Fruit fly (Drosophila melanogaster) whole organism, embryonic: Measurements from ENCODE around the gene CG2182.

Source experiments
- Bteb2 ChIP-seq: fragments of 200-800 bp; sonication (Bioruptor generic); optimal IDR thresholded peaks from 2 replicates; lab custom pipeline; 2016; ENCODE audit warnings: missing biosample characterization, missing genetic modification characterization
- CG10321 ChIP-seq: fragments of 200-800 bp; sonication (Bioruptor generic); IDR thresholded peaks from 2 replicates; pipeline ENCODE4 v1.3.6; 2022; ENCODE audit warnings: missing biosample characterization, missing genetic modification characterization
- CG11093 ChIP-seq: fragments of 200-800 bp; sonication (Bioruptor generic); IDR thresholded peaks from 3 replicates; pipeline ENCODE4 v1.3.6; 2022; ENCODE audit warnings: missing biosample characterization, missing genetic modification characterization
- CG12104 ChIP-seq: fragments of 200-800 bp; sonication (Bioruptor generic); optimal IDR thresholded peaks from 3 replicates; lab custom pipeline; 2016; ENCODE audit warnings: missing biosample characterization, missing genetic modification characterization
- CG12155 ChIP-seq: fragments of 200-800 bp; sonication (Bioruptor generic); optimal IDR thresholded peaks from 3 replicates; lab custom pipeline; 2016; ENCODE audit warnings: missing biosample characterization, missing genetic modification characterization
- CG13424 ChIP-seq: fragments of 200-800 bp; sonication (Bioruptor generic); optimal IDR thresholded peaks from 2 replicates; lab custom pipeline; 2019; ENCODE audit warnings: missing biosample characterization, mild to moderate bottlenecking, missing genetic modification characterization, moderate library complexity
- CG14965 ChIP-seq: fragments of 200-800 bp; sonication (Bioruptor generic); optimal IDR thresholded peaks from 2 replicates; lab custom pipeline; 2016; ENCODE audit warnings: missing biosample characterization, missing genetic modification characterization, borderline replicate concordance
- CG1529 ChIP-seq: fragments of 200-800 bp; sonication (Bioruptor generic); optimal IDR thresholded peaks from 3 replicates; lab custom pipeline; 2018; ENCODE audit warnings: missing biosample characterization, missing genetic modification characterization
- CG15696 ChIP-seq: fragments of 200-800 bp; sonication (Bioruptor generic); optimal IDR thresholded peaks from 2 replicates; lab custom pipeline; 2019; ENCODE audit warnings: missing biosample characterization, mild to moderate bottlenecking, missing genetic modification characterization, moderate library complexity
- CG1832 ChIP-seq: fragments of 200-800 bp; sonication (Bioruptor generic); optimal IDR thresholded peaks from 2 replicates; lab custom pipeline; 2017; ENCODE audit warnings: missing biosample characterization, mild to moderate bottlenecking, missing genetic modification characterization, inconsistent platforms
- CG2129 ChIP-seq: fragments of 200-800 bp; sonication (Bioruptor generic); IDR thresholded peaks from 2 replicates; pipeline ENCODE4 v1.3.6; 2022; ENCODE audit warnings: missing biosample characterization, missing genetic modification characterization; ENCODE audit not compliant: partially characterized antibody
- CG2889 ChIP-seq: fragments of 200-800 bp; sonication (Bioruptor generic); IDR thresholded peaks from 3 replicates; pipeline ENCODE4 v1.3.6; 2022; ENCODE audit warnings: missing biosample characterization, missing genetic modification characterization
- CG32767 ChIP-seq: fragments of 200-800 bp; sonication (Bioruptor generic); IDR thresholded peaks from 2 replicates; pipeline ENCODE4 v1.3.6; 2022; ENCODE audit warnings: missing biosample characterization, missing genetic modification characterization
- CG34422 ChIP-seq: fragments of 200-800 bp; sonication (Bioruptor generic); IDR thresholded peaks from 3 replicates; pipeline ENCODE4 v1.3.6; 2022; ENCODE audit warnings: missing biosample characterization, missing genetic modification characterization
- CG5180 ChIP-seq: fragments of 200-800 bp; sonication (Bioruptor generic); optimal IDR thresholded peaks from 3 replicates; lab custom pipeline; 2017; ENCODE audit warnings: missing biosample characterization, missing genetic modification characterization, mild to moderate bottlenecking, moderate library complexity, missing genetic modification reagents
- CG8478 ChIP-seq: fragments of >200 bp; optimal IDR thresholded peaks from 2 replicates; lab custom pipeline; 2018
- CG9609 ChIP-seq: fragments of 200-800 bp; sonication (Bioruptor generic); optimal IDR thresholded peaks from 3 replicates; lab custom pipeline; 2016; ENCODE audit warnings: missing biosample characterization, missing genetic modification characterization
- CG9932 ChIP-seq: fragments of 200-800 bp; sonication (Bioruptor generic); IDR thresholded peaks from 2 replicates; pipeline ENCODE4 v1.3.6; 2022; ENCODE audit warnings: missing biosample characterization, missing genetic modification characterization
- Drgx ChIP-seq: fragments of 200-800 bp; sonication (Bioruptor generic); IDR thresholded peaks from 2 replicates; pipeline ENCODE4 v1.3.6; 2022; ENCODE audit warnings: missing biosample characterization, missing genetic modification characterization
- E2f2 ChIP-seq: fragments of 200-800 bp; sonication (Bioruptor generic); IDR thresholded peaks from 2 replicates; pipeline ENCODE4 v1.3.6; 2022; ENCODE audit warnings: missing biosample characterization, missing genetic modification characterization
- HLH54F ChIP-seq: fragments of 200-800 bp; sonication (Bioruptor generic); optimal IDR thresholded peaks from 3 replicates; lab custom pipeline; 2016; ENCODE audit warnings: missing biosample characterization, missing genetic modification characterization
- HLHmδ ChIP-seq: fragments of 200-800 bp; sonication (Bioruptor generic); optimal IDR thresholded peaks from 2 replicates; lab custom pipeline; 2018; ENCODE audit warnings: missing biosample characterization, mild to moderate bottlenecking, missing genetic modification characterization, moderate library complexity
- HmgZ ChIP-seq: fragments of 200-800 bp; sonication (Bioruptor generic); optimal IDR thresholded peaks from 2 replicates; lab custom pipeline; 2018; ENCODE audit warnings: missing biosample characterization, mild to moderate bottlenecking, missing genetic modification characterization
- Hr78 ChIP-seq, 2 experiments: fragments of 200-800 bp in 1 of 2; fragments of >200 bp in 1 of 2; sonication (Bioruptor generic) in 1 of 2; optimal IDR thresholded peaks; 2 replicates each; lab custom pipeline; 2017 to 2019; ENCODE audit warnings: missing biosample characterization in 2 of 2, missing genetic modification characterization in 2 of 2, mild to moderate bottlenecking in 1 of 2, moderate library complexity in 1 of 2
- Kr ChIP-seq: fragments of 200-800 bp; sonication (Bioruptor generic); optimal IDR thresholded peaks from 2 replicates; lab custom pipeline; 2017; ENCODE audit warnings: missing biosample characterization, mild to moderate bottlenecking, missing genetic modification characterization
- NK7.1 ChIP-seq: fragments of 200-800 bp; sonication (Bioruptor generic); optimal IDR thresholded peaks from 3 replicates; lab custom pipeline; 2016; ENCODE audit warnings: missing biosample characterization, missing genetic modification characterization
- Oli ChIP-seq: fragments of 200-800 bp; sonication (Bioruptor generic); optimal IDR thresholded peaks from 2 replicates; lab custom pipeline; 2018; ENCODE audit warnings: missing biosample characterization, mild to moderate bottlenecking, missing genetic modification characterization, moderate library complexity
- Pdp1 ChIP-seq, 2 experiments: fragments of 200-800 bp; sonication (Bioruptor generic); optimal IDR thresholded peaks; 3 replicates each; lab custom pipeline; 2016; ENCODE audit warnings: missing biosample characterization in 2 of 2, missing genetic modification characterization in 2 of 2, mild to moderate bottlenecking in 1 of 2, moderate library complexity in 1 of 2
- Sry-β ChIP-seq: fragments of 200-800 bp; sonication (Bioruptor generic); optimal IDR thresholded peaks from 2 replicates; lab custom pipeline; 2018; ENCODE audit warnings: missing biosample characterization, mild to moderate bottlenecking, missing genetic modification characterization, moderate library complexity
- TFAM ChIP-seq: fragments of 200-800 bp; sonication (Bioruptor generic); optimal IDR thresholded peaks from 2 replicates; lab custom pipeline; 2017; ENCODE audit warnings: missing biosample characterization, missing genetic modification characterization, inconsistent platforms
- Usf ChIP-seq: fragments of 200-800 bp; sonication (Bioruptor generic); optimal IDR thresholded peaks from 2 replicates; lab custom pipeline; 2017; ENCODE audit warnings: missing genotype, missing biosample characterization, missing genetic modification characterization
- YL-1 ChIP-seq: fragments of 200-800 bp; sonication (Bioruptor generic); optimal IDR thresholded peaks from 3 replicates; lab custom pipeline; 2017; ENCODE audit warnings: missing biosample characterization, mild to moderate bottlenecking, missing genetic modification characterization
- al ChIP-seq: fragments of 200-800 bp; sonication (Bioruptor generic); IDR thresholded peaks from 2 replicates; pipeline ENCODE4 v1.3.6; 2022; ENCODE audit warnings: missing biosample characterization, missing genetic modification characterization
- br ChIP-seq: fragments of >200 bp; optimal IDR thresholded peaks from 2 replicates; lab custom pipeline; 2017
- cas ChIP-seq: fragments of 200-800 bp; sonication (Bioruptor generic); IDR thresholded peaks from 2 replicates; pipeline ENCODE4 v1.3.6; 2022; ENCODE audit warnings: missing biosample characterization, missing genetic modification characterization
- cg ChIP-seq: fragments of 200-800 bp; sonication (Bioruptor generic); optimal IDR thresholded peaks from 3 replicates; lab custom pipeline; 2019; ENCODE audit warnings: missing biosample characterization, mild to moderate bottlenecking, missing genetic modification characterization, moderate library complexity
- crol ChIP-seq: fragments of 200-800 bp; sonication (Bioruptor generic); IDR thresholded peaks from 2 replicates; pipeline ENCODE4 v1.3.6; 2022; ENCODE audit warnings: missing biosample characterization, missing genetic modification characterization
- dan ChIP-seq: fragments of 200-800 bp; sonication (Bioruptor generic); IDR thresholded peaks from 2 replicates; pipeline ENCODE4 v1.3.6; 2022; ENCODE audit warnings: missing biosample characterization, missing genetic modification characterization
- dm ChIP-seq: fragments of 200-800 bp; sonication (Bioruptor generic); optimal IDR thresholded peaks from 3 replicates; lab custom pipeline; 2016; ENCODE audit warnings: missing biosample characterization, missing genetic modification characterization
- gsb-n ChIP-seq: fragments of 200-800 bp; sonication (Bioruptor generic); optimal IDR thresholded peaks from 3 replicates; lab custom pipeline; 2018; ENCODE audit warnings: missing biosample characterization, mild to moderate bottlenecking, missing genetic modification characterization
- kay ChIP-seq: fragments of 200-800 bp; sonication (Bioruptor generic); optimal IDR thresholded peaks from 2 replicates; lab custom pipeline; 2016; ENCODE audit warnings: missing biosample characterization, missing genetic modification characterization
- kni ChIP-seq: fragments of 200-800 bp; sonication (Bioruptor generic); optimal IDR thresholded peaks from 3 replicates; lab custom pipeline; 2017; ENCODE audit warnings: mild to moderate bottlenecking, missing biosample characterization, missing genetic modification reagents, missing genetic modification characterization
- nerfin-2 ChIP-seq: fragments of 200-800 bp; sonication (Bioruptor generic); IDR thresholded peaks from 2 replicates; pipeline ENCODE4 v1.3.6; 2022; ENCODE audit warnings: missing biosample characterization, missing genetic modification characterization; ENCODE audit not compliant: partially characterized antibody
- pnt ChIP-seq: fragments of 200-800 bp; sonication (Bioruptor generic); optimal IDR thresholded peaks from 3 replicates; lab custom pipeline; 2016; ENCODE audit warnings: missing biosample characterization, missing genetic modification characterization
- sima ChIP-seq: fragments of 200-800 bp; sonication (Bioruptor generic); optimal IDR thresholded peaks from 2 replicates; lab custom pipeline; 2016; ENCODE audit warnings: missing biosample characterization, missing genetic modification characterization
- trem ChIP-seq: fragments of 200-800 bp; optimal IDR thresholded peaks from 3 replicates; lab custom pipeline; 2019; ENCODE audit warnings: missing biosample characterization, mild to moderate bottlenecking, missing genetic modification characterization, moderate library complexity
- vvl ChIP-seq: fragments of 200-800 bp; sonication (Bioruptor generic); IDR thresholded peaks from 2 replicates; pipeline ENCODE4 v1.3.6; 2022; ENCODE audit warnings: missing biosample characterization, missing genetic modification characterization
- zen ChIP-seq: fragments of 200-800 bp; sonication (Bioruptor generic); optimal IDR thresholded peaks from 3 replicates; lab custom pipeline; 2018; ENCODE audit warnings: missing biosample characterization, mild to moderate bottlenecking, missing genetic modification characterization, moderate library complexity
- zen2 ChIP-seq: fragments of 200-800 bp; sonication (Bioruptor generic); IDR thresholded peaks from 3 replicates; pipeline ENCODE4 v1.3.6; 2022; ENCODE audit warnings: missing biosample characterization, missing genetic modification characterization; ENCODE audit not compliant: partially characterized antibody

The CG2182 gene

dm6 chr3R:5647705-5648568, 11.8 kb downstream of the CG2182 start (continued):
- peak; percentile 39; the same call in 1 of the 2 replicates for TF ChIP-seq Drgx
- no peak for TF ChIP-seq YL-1 (GFP tag; lab: Kevin White, UChicago)
- no peak for TF ChIP-seq Hr78 (GFP tag; optimal IDR thresholded peaks at IDR 0.05; lab: Kevin White, UChicago)
- TF ChIP-seq Bteb2 (GFP tag; lab: Kevin White, UChicago): no peak
- peak; percentile 49 for TF ChIP-seq CG1832
- no peak for TF ChIP-seq Sry-β (GFP tag; lab: Kevin White, UChicago)
- no peak for TF ChIP-seq trem (tag; lab: Kevin White, UChicago)
- no peak for TF ChIP-seq dan (GFP tag; lab: Robert Waterston, UW)
- no peak for TF ChIP-seq CG13424
- 0 out of 2 replicates have a peak, but pooled peaks have one; percentile 6 for TF ChIP-seq CG9932
- TF ChIP-seq CG2129 (GFP tag; lab: Robert Waterston, UW): no peak
- no peak for TF ChIP-seq HLH54F (GFP tag; lab: Kevin White, UChicago)
- no peak for TF ChIP-seq E2f2 (GFP tag; lab: Robert Waterston, UW)
- peak; percentile 3 for TF ChIP-seq dm (GFP tag; lab: Kevin White, UChicago)
- no peak for TF ChIP-seq CG11093 (GFP tag; lab: Robert Waterston, UW)
- TF ChIP-seq CG34422: no peak; the same call in 2 of the 3 replicates
- TF ChIP-seq HLHmδ (GFP tag; lab: Kevin White, UChicago): no peak
- TF ChIP-seq cg (GFP tag; lab: Kevin White, UChicago): peak; percentile 98
- TF ChIP-seq pnt (GFP tag; lab: Kevin White, UChicago): no peak
- TF ChIP-seq CG2889: no peak
- no peak for TF ChIP-seq CG12155
- TF ChIP-seq CG1529 (GFP tag; lab: Kevin White, UChicago): no peak
- no peak for TF ChIP-seq CG9609 (GFP tag; lab: Kevin White, UChicago)
- no peak for TF ChIP-seq CG10321 (GFP tag; lab: Robert Waterston, UW)
- TF ChIP-seq CG5180: peak; percentile 82
- peak; percentile 67 for TF ChIP-seq CG8478 (lab: Kevin White, UChicago)
- peak in 1 of 2 experiments; percentile 45 for TF ChIP-seq Pdp1 (GFP tag; optimal IDR thresholded peaks at IDR 0.05; lab: Kevin White, UChicago)
- TF ChIP-seq nerfin-2 (GFP tag; lab: Robert Waterston, UW): 0 out of 2 replicates have a peak, but pooled peaks have one; percentile 20
- TF ChIP-seq TFAM (GFP tag; lab: Kevin White, UChicago): no peak
- TF ChIP-seq Kr (GFP tag; lab: Kevin White, UChicago): peak; percentile 27
- no peak for TF ChIP-seq kay (GFP tag; lab: Kevin White, UChicago)
- TF ChIP-seq CG14965 (GFP tag; lab: Kevin White, UChicago): no peak
- TF ChIP-seq gsb-n (tag; lab: Kevin White, UChicago): no peak
- TF ChIP-seq zen: peak; percentile 0
- TF ChIP-seq crol: peak; percentile 72
- no peak for TF ChIP-seq Oli (tag; lab: Kevin White, UChicago)
- no peak for TF ChIP-seq CG15696 (tag; lab: Kevin White, UChicago)
- TF ChIP-seq br (lab: Kevin White, UChicago): no peak
- no peak for TF ChIP-seq CG32767 (GFP tag; lab: Robert Waterston, UW)
- no peak for TF ChIP-seq CG12104
- TF ChIP-seq NK7.1: no peak
- TF ChIP-seq HmgZ (tag; lab: Kevin White, UChicago): no peak
- TF ChIP-seq sima (GFP tag; lab: Kevin White, UChicago): no peak
- TF ChIP-seq al (GFP tag; lab: Robert Waterston, UW): no peak
- no peak for TF ChIP-seq cas (GFP tag; lab: Robert Waterston, UW)
- TF ChIP-seq vvl (GFP tag; lab: Robert Waterston, UW): peak; percentile 52; the same call in 1 of the 2 replicates
- no peak for TF ChIP-seq Usf (GFP tag; lab: Kevin White, UChicago)
- no peak for TF ChIP-seq zen2 (GFP tag; lab: Robert Waterston, UW)
- TF ChIP-seq kni (GFP tag; lab: Kevin White, UChicago): peak; percentile 66
